Fruit fly (Drosophila melanogaster): ENCODE results near the gene CG7910.

Gene CG7910

DNA sequence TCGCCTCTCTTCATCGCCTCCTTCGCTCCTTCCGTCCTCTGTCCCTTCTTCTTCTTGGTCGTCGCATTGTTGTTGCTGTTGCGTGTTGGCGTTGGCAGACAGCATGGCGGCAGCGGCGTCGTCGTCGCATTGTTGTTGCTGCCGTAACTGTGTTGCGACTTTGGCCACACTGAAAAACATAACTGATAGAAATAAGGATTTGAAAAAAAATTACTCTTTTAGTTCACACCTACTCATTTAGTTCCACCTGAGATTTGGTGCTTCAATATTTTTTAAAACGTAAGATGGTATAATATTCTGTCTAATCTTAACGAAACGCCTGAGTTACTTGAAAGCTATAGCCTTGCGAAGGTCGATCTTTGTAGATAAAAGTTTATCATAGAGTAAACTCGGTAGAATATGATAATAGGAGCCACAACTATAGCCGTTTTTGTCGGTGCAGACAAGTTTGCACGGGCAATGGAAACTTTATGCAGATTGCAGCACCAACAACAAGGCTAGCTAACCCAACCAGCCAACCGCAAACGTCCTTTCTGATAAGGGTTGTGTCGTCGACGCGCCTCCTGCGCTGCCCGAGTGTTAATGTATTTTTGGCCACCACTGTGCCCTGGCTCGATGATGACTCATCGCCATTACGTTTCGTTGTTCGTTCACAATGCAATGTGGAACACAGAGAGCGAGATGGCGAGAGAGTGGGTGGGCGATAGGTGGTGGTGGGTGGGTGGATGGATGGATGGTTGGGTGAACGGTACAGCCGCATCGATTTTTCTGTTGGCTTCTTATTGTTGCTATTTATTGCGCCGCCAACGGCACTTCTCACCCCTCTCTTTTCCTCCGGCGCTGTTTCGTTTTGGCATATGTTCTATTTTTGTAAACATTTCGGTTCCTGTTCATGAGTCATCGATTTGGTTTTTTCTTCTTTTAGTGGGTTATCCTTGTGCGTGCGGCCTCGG is 26.1 kb downstream of the CG7910 start (continued):
- TF ChIP-seq toy (GFP tag; IDR thresholded peaks at IDR 0.05) (no peak), Hr39 (optimal IDR thresholded peaks at IDR 0.05) (no peak), Nf-YB (GFP tag; optimal IDR thresholded peaks at IDR 0.05) (peak; percentile 73), Poxn (GFP tag; IDR thresholded peaks at IDR 0.05) (peak; percentile 20; the same call in 1 of the 2 replicates), NC2α (GFP tag; optimal IDR thresholded peaks at IDR 0.05) (peak; percentile 59), chm (GFP tag; IDR thresholded peaks at IDR 0.05) (peak; percentile 61), CG15479 (GFP tag; optimal IDR thresholded peaks at IDR 0.05) (peak; percentile 82), stc (GFP tag; IDR thresholded peaks at IDR 0.05) (peak; percentile 53; the same call in 1 of the 2 replicates), lov (optimal IDR thresholded peaks at IDR 0.05) (no peak), lov (GFP tag; IDR thresholded peaks at IDR 0.05) (no peak), mirr (GFP tag; optimal IDR thresholded peaks at IDR 0.05) (no peak), vnd (GFP tag; IDR thresholded peaks at IDR 0.05; ENCODE audit: partially characterized antibody) (0 out of 3 replicates have a peak, but pooled peaks have one; percentile 17), NC2β (GFP tag; optimal IDR thresholded peaks at IDR 0.05) (peak; percentile 76), CG1233 (GFP tag; optimal IDR thresholded peaks at IDR 0.05) (peak; percentile 59), gfzf (GFP tag; optimal IDR thresholded peaks at IDR 0.05) (peak; percentile 31), otp (GFP tag; IDR thresholded peaks at IDR 0.05) (no peak), CG4404 (GFP tag; IDR thresholded peaks at IDR 0.05) (no peak; the same call in 1 of the 2 replicates), Stat92E (GFP tag; optimal IDR thresholded peaks at IDR 0.05) (no peak), twi (tag; optimal IDR thresholded peaks at IDR 0.05) (peak; percentile 49), CG11504 (tag; optimal IDR thresholded peaks at IDR 0.05) (peak; percentile 85), CG5245 (GFP tag; optimal IDR thresholded peaks at IDR 0.05) (peak; percentile 57), CG8388 (GFP tag; optimal IDR thresholded peaks at IDR 0.05) (peak; percentile 83), Abd-B (GFP tag; optimal IDR thresholded peaks at IDR 0.05) (peak; percentile 69), Dbx (GFP tag; IDR thresholded peaks at IDR 0.05) (peak; percentile 60; the same call in 1 of the 3 replicates), chn (GFP tag; optimal IDR thresholded peaks at IDR 0.05) (peak; percentile 46), BEAF-32 (GFP tag; optimal IDR thresholded peaks at IDR 0.05) (no peak), HmgD (GFP tag; optimal IDR thresholded peaks at IDR 0.05) (no peak), Hr51 (GFP tag; optimal IDR thresholded peaks at IDR 0.05) (peak; percentile 64 to 86), Elba2 (GFP tag; optimal IDR thresholded peaks at IDR 0.05) (no peak), CG34224 (GFP tag; IDR thresholded peaks at IDR 0.05; ENCODE audit: partially characterized antibody) (no peak), sisA (GFP tag; IDR thresholded peaks at IDR 0.05) (peak; percentile 30), Gsc (GFP tag; IDR thresholded peaks at IDR 0.05) (no peak), C15 (GFP tag; IDR thresholded peaks at IDR 0.05) (no peak), lmd (GFP tag; IDR thresholded peaks at IDR 0.05) (peak; percentile 67), en (GFP tag; optimal IDR thresholded peaks at IDR 0.05) (peak; percentile 62), Ptx1 (GFP tag; IDR thresholded peaks at IDR 0.05) (peak; percentile 65), zen (tag; optimal IDR thresholded peaks at IDR 0.05) (no peak), nau (GFP tag; optimal IDR thresholded peaks at IDR 0.05) (peak; percentile 64), CG32767 (GFP tag; IDR thresholded peaks at IDR 0.05) (peak; percentile 51), E2f1 (GFP tag; IDR thresholded peaks at IDR 0.05) (peak; percentile 32; the same call in 1 of the 2 replicates), CG14965 (GFP tag; optimal IDR thresholded peaks at IDR 0.05; ENCODE audit: borderline replicate concordance) (peak; percentile 60), Ssrp (tag; optimal IDR thresholded peaks at IDR 0.05) (peak; percentile 82), Fer2 (tag; optimal IDR thresholded peaks at IDR 0.05) (peak; percentile 19), phol (tag; optimal IDR thresholded peaks at IDR 0.05) (peak; percentile 88), CoRest (tag; optimal IDR thresholded peaks at IDR 0.05) (peak; percentile 88), nom (GFP tag; optimal IDR thresholded peaks at IDR 0.05) (peak; percentile 76), CG9817 (tag; optimal IDR thresholded peaks at IDR 0.05) (peak; percentile 51), lilli (GFP tag; optimal IDR thresholded peaks at IDR 0.05) (peak; percentile 83)
